Fruit fly (Drosophila melanogaster): ENCODE measurements around the gene TM9SF4.

The TM9SF4 gene

DNA sequence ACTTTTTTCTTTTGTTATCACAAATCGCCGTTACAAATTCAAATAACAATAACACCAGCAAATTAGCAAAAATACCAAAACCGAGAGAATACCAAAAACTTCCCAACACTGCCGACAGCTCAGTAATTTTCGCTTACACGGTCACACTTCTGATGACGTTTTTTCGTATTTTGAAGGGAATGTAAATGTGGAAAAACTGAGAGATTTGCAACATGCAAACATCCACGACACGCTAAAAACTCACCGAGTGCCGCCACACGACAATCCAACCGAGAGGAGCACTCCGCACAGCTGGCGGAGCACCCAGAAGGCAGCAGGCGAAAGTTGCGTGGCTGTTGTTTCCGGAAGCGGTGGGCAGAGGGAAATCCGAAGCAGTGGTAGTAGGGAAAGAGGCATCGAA lies 46.7 kb downstream of the TM9SF4 start, which contains the start of gene Sec71 (continued):
- TF ChIP-seq sr (GFP tag; IDR thresholded peaks at IDR 0.05) (no peak), Dbx (GFP tag; IDR thresholded peaks at IDR 0.05) (no peak), Optix (GFP tag; IDR thresholded peaks at IDR 0.05) (no peak), ewg (GFP tag; optimal IDR thresholded peaks at IDR 0.05) (no peak), E2f2 (GFP tag; IDR thresholded peaks at IDR 0.05) (peak; percentile 70), MBD-R2 (GFP tag; IDR thresholded peaks at IDR 0.05) (peak; percentile 64), maf-S (GFP tag; optimal IDR thresholded peaks at IDR 0.05) (no peak), lilli (GFP tag; optimal IDR thresholded peaks at IDR 0.05) (no peak), CG16815 (GFP tag; optimal IDR thresholded peaks at IDR 0.05) (no peak), CrebB (tag; optimal IDR thresholded peaks at IDR 0.05) (no peak), tup (GFP tag; optimal IDR thresholded peaks at IDR 0.05) (no peak), CG17328 (GFP tag; IDR thresholded peaks at IDR 0.05) (no peak), CG10431 (GFP tag; optimal IDR thresholded peaks at IDR 0.05) (no peak), prd (optimal IDR thresholded peaks at IDR 0.05) (no peak), prd (GFP tag; IDR thresholded peaks at IDR 0.05) (no peak), CG15601 (tag; optimal IDR thresholded peaks at IDR 0.05) (no peak), Hmr (GFP tag; optimal IDR thresholded peaks at IDR 0.05) (no peak), CG2678 (tag; optimal IDR thresholded peaks at IDR 0.05) (no peak), Ravus (GFP tag; IDR thresholded peaks at IDR 0.05) (no peak), CG12942 (GFP tag; optimal IDR thresholded peaks at IDR 0.05) (no peak), MESR4 (GFP tag; optimal IDR thresholded peaks at IDR 0.05) (peak; percentile 99), CG15696 (tag; optimal IDR thresholded peaks at IDR 0.05) (no peak), kni (GFP tag; optimal IDR thresholded peaks at IDR 0.05) (no peak), CG2116 (GFP tag; optimal IDR thresholded peaks at IDR 0.05) (peak; percentile 1), Awh (GFP tag; IDR thresholded peaks at IDR 0.05) (no peak), NK7.1 (GFP tag; optimal IDR thresholded peaks at IDR 0.05) (no peak), Doc3 (GFP tag; IDR thresholded peaks at IDR 0.05; ENCODE audit: partially characterized antibody) (no peak), CG10979 (tag; optimal IDR thresholded peaks at IDR 0.05) (no peak), nmo (GFP tag; optimal IDR thresholded peaks at IDR 0.05) (peak; percentile 29), CG8359 (GFP tag; optimal IDR thresholded peaks at IDR 0.05; ENCODE audit: borderline replicate concordance) (no peak), sens-2 (GFP tag; IDR thresholded peaks at IDR 0.05) (no peak), usp (GFP tag; optimal IDR thresholded peaks at IDR 0.05) (no peak), amos (GFP tag; IDR thresholded peaks at IDR 0.05; ENCODE audit: partially characterized antibody) (no peak), CG31365 (tag; optimal IDR thresholded peaks at IDR 0.05) (no peak), CG10267 (tag; optimal IDR thresholded peaks at IDR 0.05) (peak; percentile 94), tio (GFP tag; optimal IDR thresholded peaks at IDR 0.05) (no peak), CG3726 (GFP tag; IDR thresholded peaks at IDR 0.05) (no peak), lbe (GFP tag; optimal IDR thresholded peaks at IDR 0.05) (no peak), CHES-1-like (GFP tag; optimal IDR thresholded peaks at IDR 0.05) (peak; percentile 15), Sry-δ (GFP tag; optimal IDR thresholded peaks at IDR 0.05) (peak; percentile 22), Hsf (GFP tag; optimal IDR thresholded peaks at IDR 0.05) (no peak), hkb (optimal IDR thresholded peaks at IDR 0.05) (no peak), hkb (GFP tag; IDR thresholded peaks at IDR 0.05) (no peak), lola (GFP tag; optimal IDR thresholded peaks at IDR 0.05) (no peak), Dp (GFP tag; optimal IDR thresholded peaks at IDR 0.05) (peak; percentile 68), CG7556 (GFP tag; optimal IDR thresholded peaks at IDR 0.05) (no peak), twi (tag; optimal IDR thresholded peaks at IDR 0.05) (no peak), Sox100B (GFP tag; optimal IDR thresholded peaks at IDR 0.05) (no peak), Ptx1 (GFP tag; IDR thresholded peaks at IDR 0.05) (no peak), grn (GFP tag; optimal IDR thresholded peaks at IDR 0.05) (no peak), CG42726 (GFP tag; IDR thresholded peaks at IDR 0.05; ENCODE audit: partially characterized antibody) (no peak), wek (GFP tag; optimal IDR thresholded peaks at IDR 0.05) (no peak)
